Fruit fly (Drosophila melanogaster): ENCODE data around the gene Xport-A.
A peak's percentile ranks its signal among the peaks of the same experiment; 100 is the strongest.

The Xport-A gene

dm6 chr3R:19902328-19902727 is 12.9 kb downstream of the Xport-A start (continued):
- no peak for TF ChIP-seq Taf1 (GFP tag; IDR thresholded peaks at IDR 0.05)
- no peak for TF ChIP-seq CG34224 (GFP tag; IDR thresholded peaks at IDR 0.05; ENCODE audit: partially characterized antibody)
- no peak for TF ChIP-seq yki (optimal IDR thresholded peaks at IDR 0.05)
- no peak for TF ChIP-seq CG14965 (GFP tag; optimal IDR thresholded peaks at IDR 0.05; ENCODE audit: borderline replicate concordance)
- TF ChIP-seq CG10267 (tag; optimal IDR thresholded peaks at IDR 0.05) = no peak
- TF ChIP-seq CG2129 (GFP tag; IDR thresholded peaks at IDR 0.05; ENCODE audit: partially characterized antibody) = no peak
- TF ChIP-seq CG2120 (GFP tag; optimal IDR thresholded peaks at IDR 0.05) = peak; percentile 31
- peak; percentile 64 for TF ChIP-seq CG15269 (tag; optimal IDR thresholded peaks at IDR 0.05)
- no peak for TF ChIP-seq CG11456 (GFP tag; IDR thresholded peaks at IDR 0.05)
- TF ChIP-seq vfl (GFP tag; optimal IDR thresholded peaks at IDR 0.05) = no peak
- TF ChIP-seq Sry-β (GFP tag; optimal IDR thresholded peaks at IDR 0.05) = no peak
- no peak for TF ChIP-seq knrl (GFP tag; IDR thresholded peaks at IDR 0.05; ENCODE audit: partially characterized antibody)
- no peak for TF ChIP-seq Med (GFP tag)
- no peak for TF ChIP-seq emc (GFP tag; optimal IDR thresholded peaks at IDR 0.05)
- TF ChIP-seq lilli (GFP tag; optimal IDR thresholded peaks at IDR 0.05) = peak; percentile 7
- TF ChIP-seq dan (GFP tag; IDR thresholded peaks at IDR 0.05) = no peak
- TF ChIP-seq her (GFP tag; optimal IDR thresholded peaks at IDR 0.05) = no peak
- TF ChIP-seq Nf-YA (GFP tag; IDR thresholded peaks at IDR 0.05) = no peak
- no peak for TF ChIP-seq ac (GFP tag; optimal IDR thresholded peaks at IDR 0.05)
- TF ChIP-seq esg (GFP tag; conservative IDR thresholded peaks at IDR 0.05) = no peak
- 0 out of 3 replicates have a peak, but pooled peaks have one; percentile 22 for TF ChIP-seq sr (GFP tag; IDR thresholded peaks at IDR 0.05)
- no peak for TF ChIP-seq az2 (GFP tag; optimal IDR thresholded peaks at IDR 0.05)
- TF ChIP-seq Rx (GFP tag; IDR thresholded peaks at IDR 0.05) = no peak
- TF ChIP-seq CG13624 (GFP tag; optimal IDR thresholded peaks at IDR 0.05) = no peak
- no peak for TF ChIP-seq CG14710 (tag; optimal IDR thresholded peaks at IDR 0.05)
- peak; percentile 47; the same call in 1 of the 2 replicates for TF ChIP-seq CG32532 (GFP tag; IDR thresholded peaks at IDR 0.05)
- no peak for TF ChIP-seq Opbp (GFP tag; IDR thresholded peaks at IDR 0.05; ENCODE audit: partially characterized antibody)
- no peak for TF ChIP-seq corto (GFP tag; optimal IDR thresholded peaks at IDR 0.05)
- TF ChIP-seq CG11504 (tag; optimal IDR thresholded peaks at IDR 0.05) = no peak
- TF ChIP-seq Hmx (GFP tag; optimal IDR thresholded peaks at IDR 0.05) = no peak
- TF ChIP-seq CG14667 (GFP tag; IDR thresholded peaks at IDR 0.05) = no peak
- no peak for TF ChIP-seq HHEX (GFP tag; optimal IDR thresholded peaks at IDR 0.05)
- no peak for TF ChIP-seq p53 (GFP tag; optimal IDR thresholded peaks at IDR 0.05)
- no peak for TF ChIP-seq gcm2 (GFP tag; optimal IDR thresholded peaks at IDR 0.05)
- peak; percentile 58; the same call in 2 of the 3 replicates for TF ChIP-seq row (GFP tag; IDR thresholded peaks at IDR 0.05)
- TF ChIP-seq CG9932 (GFP tag; IDR thresholded peaks at IDR 0.05) = peak; percentile 35
- no peak for TF ChIP-seq CG10147 (GFP tag; optimal IDR thresholded peaks at IDR 0.05)
- no peak for TF ChIP-seq Scr (GFP tag; IDR thresholded peaks at IDR 0.05; ENCODE audit: partially characterized antibody)
- no peak for TF ChIP-seq CG8290 (GFP tag; optimal IDR thresholded peaks at IDR 0.05)
- no peak for TF ChIP-seq CG8290 (tag; optimal IDR thresholded peaks at IDR 0.05)
- no peak for TF ChIP-seq CG13296 (GFP tag; optimal IDR thresholded peaks at IDR 0.05)
- TF ChIP-seq CG18476 (GFP tag; optimal IDR thresholded peaks at IDR 0.05) = no peak
- TF ChIP-seq Hmr (GFP tag; optimal IDR thresholded peaks at IDR 0.05) = no peak
- TF ChIP-seq CG13287 (GFP tag; IDR thresholded peaks at IDR 0.05; ENCODE audit: partially characterized antibody) = peak; percentile 14; the same call in 1 of the 2 replicates
- no peak for TF ChIP-seq Gsc (GFP tag; IDR thresholded peaks at IDR 0.05)
- no peak for TF ChIP-seq kay (GFP tag; optimal IDR thresholded peaks at IDR 0.05)
- TF ChIP-seq ranshi (GFP tag; IDR thresholded peaks at IDR 0.05) = peak; percentile 24; the same call in 1 of the 2 replicates
- TF ChIP-seq hth (optimal IDR thresholded peaks at IDR 0.05) = no peak
- no peak for TF ChIP-seq CG13894 (tag; optimal IDR thresholded peaks at IDR 0.05)
- TF ChIP-seq B-H2 (GFP tag; optimal IDR thresholded peaks at IDR 0.05) = no peak
- no peak for TF ChIP-seq dm (GFP tag; optimal IDR thresholded peaks at IDR 0.05)
- TF ChIP-seq Elba2 (GFP tag; optimal IDR thresholded peaks at IDR 0.05) = peak; percentile 28

Measured in whole organism, embryonic.